Worm (Caenorhabditis elegans) whole organism, L3 larva: ENCODE results near the gene K12D12.5.

Experiments
- ZK546.5 ChIP-seq: sonication (generic microtip); optimal IDR thresholded peaks from 2 replicates; lab custom pipeline; 2017; ENCODE audit warnings: missing biosample characterization, missing genetic modification characterization
- aly-2 ChIP-seq: fragments of 150-350 bp; optimal IDR thresholded peaks from 2 replicates; lab custom pipeline; 2014; ENCODE audit warnings: missing biosample characterization, missing genetic modification characterization
- ama-1 ChIP-seq: fragments of 150-350 bp; optimal IDR thresholded peaks from 2 replicates; lab custom pipeline; 2018
- ceh-16 ChIP-seq: sonication (generic microtip); optimal IDR thresholded peaks from 2 replicates; lab custom pipeline; 2017; ENCODE audit warnings: missing biosample characterization, missing genetic modification characterization
- ceh-28 ChIP-seq: fragments of 150-350 bp; optimal IDR thresholded peaks from 2 replicates; lab custom pipeline; 2014; ENCODE audit warnings: missing biosample characterization, missing genetic modification reagents, missing genetic modification characterization
- ceh-9 ChIP-seq: sonication (generic microtip); optimal IDR thresholded peaks from 2 replicates; lab custom pipeline; 2018; ENCODE audit warnings: missing biosample characterization, missing genetic modification characterization
- egl-27 ChIP-seq: sonication (generic microtip); optimal IDR thresholded peaks from 4 replicates; lab custom pipeline; 2017; ENCODE audit warnings: missing biosample characterization, missing genetic modification reagents, missing genetic modification characterization
- elt-1 ChIP-seq: fragments of 150-350 bp; optimal IDR thresholded peaks from 2 replicates; lab custom pipeline; 2014; ENCODE audit warnings: missing biosample characterization, missing genetic modification characterization
- elt-2 ChIP-seq: sonication (generic microtip); optimal IDR thresholded peaks from 2 replicates; lab custom pipeline; 2016; ENCODE audit warnings: missing genetic modification reagents, mild to moderate bottlenecking, missing genetic modification characterization, missing compliant biosample characterization
- elt-3 ChIP-seq, 3 experiments: fragments of 150-350 bp in 1 of 3; sonication (generic microtip) in 2 of 3; optimal IDR thresholded peaks; 2 replicates in 2 of 3; 4 replicates in 1 of 3; lab custom pipeline; 2014 to 2017; ENCODE audit warnings: missing biosample characterization in 3 of 3, missing genetic modification characterization in 3 of 3
- fkh-10 ChIP-seq: sonication (generic microtip); optimal IDR thresholded peaks from 2 replicates; lab custom pipeline; 2017; ENCODE audit warnings: missing biosample characterization, missing genetic modification reagents, missing genetic modification characterization
- fkh-2 ChIP-seq: fragments of 150-350 bp; optimal IDR thresholded peaks from 2 replicates; lab custom pipeline; 2014; ENCODE audit warnings: missing biosample characterization, missing genetic modification reagents, missing genetic modification characterization
- fos-1 ChIP-seq: fragments of 150-350 bp; optimal IDR thresholded peaks from 2 replicates; lab custom pipeline; 2014; ENCODE audit warnings: missing biosample characterization, missing genetic modification characterization
- lin-15B ChIP-seq: fragments of 150-350 bp; optimal IDR thresholded peaks from 2 replicates; lab custom pipeline; 2014; ENCODE audit warnings: missing biosample characterization, missing genetic modification characterization
- lin-39 ChIP-seq: fragments of 150-350 bp; optimal IDR thresholded peaks from 2 replicates; lab custom pipeline; 2018; ENCODE audit warnings: missing biosample characterization, missing genetic modification reagents, missing genetic modification characterization
- lsy-12 ChIP-seq: sonication (generic microtip); optimal IDR thresholded peaks from 2 replicates; lab custom pipeline; 2016; ENCODE audit warnings: mild to moderate bottlenecking, missing genetic modification characterization, missing compliant biosample characterization
- mdl-1 ChIP-seq: fragments of 150-350 bp; optimal IDR thresholded peaks from 2 replicates; lab custom pipeline; 2014; ENCODE audit warnings: missing biosample characterization, missing genetic modification characterization
- mml-1 ChIP-seq: fragments of 150-350 bp; sonication (generic microtip); optimal IDR thresholded peaks from 3 replicates; lab custom pipeline; 2014; ENCODE audit warnings: missing biosample characterization, missing genetic modification characterization
- nfya-1 ChIP-seq: sonication (generic microtip); optimal IDR thresholded peaks from 2 replicates; lab custom pipeline; 2017; ENCODE audit warnings: missing genetic modification characterization, mild to moderate bottlenecking, missing compliant biosample characterization, antibody characterized with exemption, moderate library complexity; ENCODE audit not compliant: insufficient read depth
- nhr-11 ChIP-seq: fragments of 150-350 bp; optimal IDR thresholded peaks from 2 replicates; lab custom pipeline; 2014; ENCODE audit warnings: missing biosample characterization, missing genetic modification characterization
- nhr-12 ChIP-seq: fragments of 150-350 bp; optimal IDR thresholded peaks from 2 replicates; lab custom pipeline; 2014; ENCODE audit warnings: missing biosample characterization, missing genetic modification characterization
- nhr-23 ChIP-seq: fragments of 150-350 bp; optimal IDR thresholded peaks from 2 replicates; lab custom pipeline; 2014; ENCODE audit warnings: missing biosample characterization, missing genetic modification reagents, missing genetic modification characterization
- nhr-25 ChIP-seq: sonication (generic microtip); optimal IDR thresholded peaks from 2 replicates; lab custom pipeline; 2017; ENCODE audit warnings: missing biosample characterization, missing genetic modification characterization
- nhr-28 ChIP-seq: fragments of 150-350 bp; optimal IDR thresholded peaks from 2 replicates; lab custom pipeline; 2014; ENCODE audit warnings: missing biosample characterization, missing genetic modification characterization
- nhr-43 ChIP-seq: sonication (generic microtip); optimal IDR thresholded peaks from 2 replicates; lab custom pipeline; 2016; ENCODE audit warnings: mild to moderate bottlenecking, missing genetic modification characterization, missing compliant biosample characterization; ENCODE audit not compliant: poor library complexity, severe bottlenecking
- nhr-67 ChIP-seq: fragments of 150-350 bp; optimal IDR thresholded peaks from 2 replicates; lab custom pipeline; 2014; ENCODE audit warnings: missing biosample characterization, missing genetic modification characterization
- pha-4 ChIP-seq: fragments of 150-350 bp; optimal IDR thresholded peaks from 2 replicates; lab custom pipeline; 2014; ENCODE audit warnings: missing biosample characterization, missing genetic modification reagents, missing genetic modification characterization
- pqm-1 ChIP-seq: fragments of 150-350 bp; optimal IDR thresholded peaks from 2 replicates; lab custom pipeline; 2017; ENCODE audit warnings: missing biosample characterization, missing genetic modification characterization, inconsistent platforms
- sea-2 ChIP-seq: fragments of 150-350 bp; sonication (generic microtip); optimal IDR thresholded peaks from 4 replicates; lab custom pipeline; 2014; ENCODE audit warnings: missing biosample characterization, missing genetic modification reagents, missing genetic modification characterization
- skn-1 ChIP-seq: fragments of 150-350 bp; optimal IDR thresholded peaks from 2 replicates; lab custom pipeline; 2014; ENCODE audit warnings: missing biosample characterization, missing genetic modification characterization
- snpc-4 ChIP-seq: fragments of 150-350 bp; optimal IDR thresholded peaks from 2 replicates; lab custom pipeline; 2014; ENCODE audit warnings: missing biosample characterization, missing genetic modification characterization
- tbx-2 ChIP-seq: sonication (generic microtip); optimal IDR thresholded peaks from 2 replicates; lab custom pipeline; 2016; ENCODE audit warnings: mild to moderate bottlenecking, missing genetic modification characterization, missing compliant biosample characterization
- unc-62 ChIP-seq: fragments of 150-350 bp; sonication (generic microtip); optimal IDR thresholded peaks from 4 replicates; lab custom pipeline; 2014; ENCODE audit warnings: missing biosample characterization, missing genetic modification reagents, missing genetic modification characterization
- zag-1 ChIP-seq: fragments of 150-350 bp; optimal IDR thresholded peaks from 2 replicates; lab custom pipeline; 2014; ENCODE audit warnings: missing biosample characterization, missing genetic modification characterization
- ztf-4 ChIP-seq: fragments of 150-350 bp; optimal IDR thresholded peaks from 2 replicates; lab custom pipeline; 2014; ENCODE audit warnings: missing biosample characterization, missing genetic modification characterization

Gene K12D12.5

DNA sequence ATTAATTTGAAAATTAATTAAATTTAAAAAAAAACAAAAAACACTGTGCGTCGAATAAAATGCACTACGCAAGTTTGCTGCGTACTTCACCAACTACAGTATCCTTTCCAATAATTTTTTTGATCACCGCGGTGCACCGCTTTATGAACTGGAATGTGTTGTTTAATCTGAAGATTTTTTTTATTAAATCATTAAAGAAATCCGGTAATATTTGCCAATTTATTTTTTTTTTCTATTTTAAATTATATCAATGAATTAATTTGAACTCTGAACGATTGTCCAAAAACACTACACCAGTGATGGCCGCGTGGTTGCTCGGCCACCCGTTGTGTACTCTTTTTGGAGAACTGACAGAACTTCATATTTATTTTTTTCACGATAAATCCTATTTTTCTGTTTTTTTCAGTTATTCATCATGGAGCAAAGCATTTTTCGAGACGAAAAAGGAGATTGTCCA is at the start of gene K12D12.5:
K12D12.5 (plus strand) TSS at position 407 of the 457 bp plus-strand sequence.
- no peak for TF ChIP-seq fos-1 (tag; lab: Kevin White, UChicago)
- TF ChIP-seq ztf-4 (tag; lab: Kevin White, UChicago), result no peak
- TF ChIP-seq nhr-43 (tag; lab: Kevin White, UChicago), result no peak
- no peak for TF ChIP-seq nhr-11 (tag; lab: Kevin White, UChicago)
- TF ChIP-seq lsy-12, result no peak
- no peak for TF ChIP-seq skn-1
- no peak for TF ChIP-seq lin-15B (tag; lab: Kevin White, UChicago)
- TF ChIP-seq egl-27, result no peak
- no peak for TF ChIP-seq mdl-1 (tag; lab: Kevin White, UChicago)
- no peak for TF ChIP-seq fkh-10 (GFP tag; lab: Kevin White, UChicago)
- TF ChIP-seq mml-1 (tag; lab: Kevin White, UChicago), result no peak

DNA sequence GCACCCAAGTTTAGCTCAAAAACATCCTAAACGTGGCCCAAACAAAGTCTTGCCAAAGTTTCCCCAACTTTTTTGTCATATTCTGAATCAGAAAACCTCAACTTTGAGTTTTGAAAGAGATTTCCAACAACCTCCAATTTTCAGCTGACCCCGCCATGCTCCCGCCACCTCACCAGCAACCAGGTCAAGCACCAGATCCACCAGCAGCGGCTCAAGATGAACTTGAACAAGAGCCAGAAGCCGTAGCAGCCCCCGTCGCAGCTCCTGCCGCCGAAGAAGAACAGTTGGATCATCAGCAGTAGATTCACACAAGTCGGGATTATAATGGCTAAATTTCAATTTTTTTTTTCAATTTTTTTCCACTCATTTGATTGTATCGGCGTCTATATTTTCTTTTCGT is 49.6 kb upstream of the K12D12.5 start:
- no peak for TF ChIP-seq pha-4 (tag; lab: Kevin White, UChicago)
- no peak for TF ChIP-seq mml-1 (tag; lab: Kevin White, UChicago)
- TF ChIP-seq elt-1 (tag; lab: Kevin White, UChicago), result no peak
- no peak for TF ChIP-seq fkh-10 (GFP tag; lab: Kevin White, UChicago)
- no peak for TF ChIP-seq nhr-12 (tag; lab: Kevin White, UChicago)
- no peak for TF ChIP-seq elt-2 (tag; lab: Kevin White, UChicago)
- TF ChIP-seq fkh-2 (tag; lab: Kevin White, UChicago), result no peak
- no peak for TF ChIP-seq snpc-4 (tag; lab: Kevin White, UChicago)
- no peak for TF ChIP-seq nhr-28
- TF ChIP-seq elt-3 (tag; optimal IDR thresholded peaks at IDR 0.05; lab: Kevin White, UChicago), result no peak
- no peak for TF ChIP-seq nhr-25 (tag; lab: Kevin White, UChicago)
- TF ChIP-seq aly-2 (tag; lab: Kevin White, UChicago), result no peak
- no peak for TF ChIP-seq nhr-23 (tag; lab: Kevin White, UChicago)
- no peak for TF ChIP-seq ceh-28

DNA sequence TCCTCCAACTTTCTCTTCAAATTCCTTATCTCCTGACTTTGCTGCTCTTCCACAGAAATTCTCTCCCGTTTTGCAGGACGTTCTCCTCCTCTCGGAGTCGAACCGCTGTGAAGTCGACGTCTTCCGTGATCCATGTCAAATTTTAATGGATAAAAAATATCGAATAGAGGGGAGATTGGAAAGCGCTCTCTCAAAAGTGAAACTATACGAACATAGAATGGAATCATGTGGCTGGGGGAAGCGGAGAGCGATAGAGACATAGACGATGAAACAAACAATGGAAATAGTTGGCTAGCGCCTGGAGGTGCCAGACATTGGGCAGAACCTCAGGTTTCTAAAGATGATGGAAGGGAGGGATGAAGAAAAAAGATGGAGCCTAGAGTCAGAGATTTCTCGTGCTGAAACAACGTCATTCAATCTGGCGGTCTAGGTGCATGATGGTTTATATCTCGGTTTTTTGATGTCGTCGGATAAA is 46.9 kb upstream of the K12D12.5 start, which contains the start of gene F43G6.8:
F43G6.8 (minus strand) TSS at position 198 of the 475 bp plus-strand sequence.
- TF ChIP-seq lin-39, result peak; percentile 11
- peak; percentile 14 for TF ChIP-seq pqm-1 (tag; lab: Kevin White, UChicago)
- TF ChIP-seq lin-15B (tag; lab: Kevin White, UChicago), result peak; percentile 11
- no peak for TF ChIP-seq elt-3 (tag; optimal IDR thresholded peaks at IDR 0.05; lab: Kevin White, UChicago)
- peak; percentile 30 for TF ChIP-seq elt-2 (tag; lab: Kevin White, UChicago)
- TF ChIP-seq nfya-1 (tag; lab: Kevin White, UChicago), result peak; percentile 72
- TF ChIP-seq nhr-11 (tag; lab: Kevin White, UChicago), result peak; percentile 78
- peak; percentile 32 for TF ChIP-seq snpc-4 (tag; lab: Kevin White, UChicago)
- TF ChIP-seq tbx-2, result no peak
- peak; percentile 13 for TF ChIP-seq nhr-25 (tag; lab: Kevin White, UChicago)
- TF ChIP-seq nhr-23 (tag; lab: Kevin White, UChicago), result peak; percentile 35
- no peak for TF ChIP-seq ceh-28
- no peak for TF ChIP-seq ama-1 (lab: Kevin White, UChicago)

DNA sequence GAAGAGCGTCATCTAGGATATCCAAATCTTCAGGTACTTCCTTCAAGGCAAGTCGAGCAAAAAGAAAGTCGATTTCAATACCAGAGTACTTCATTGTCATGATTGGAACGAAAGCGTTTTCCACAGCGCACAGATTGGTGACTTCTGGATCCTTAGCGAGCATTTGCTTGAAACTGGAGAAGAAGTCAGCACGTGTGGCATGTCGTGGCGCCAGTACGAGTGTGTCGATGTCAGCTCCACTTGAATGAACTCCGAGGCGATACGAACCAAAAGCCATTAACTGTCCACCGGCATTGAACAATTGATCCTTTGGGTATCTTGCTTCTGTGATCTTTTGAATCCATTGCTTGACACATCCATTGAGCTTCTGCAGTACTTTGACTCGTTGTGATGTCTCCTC is 44.8 kb upstream of the K12D12.5 start:
- TF ChIP-seq ceh-16 (tag; lab: Kevin White, UChicago) (no peak), nhr-12 (tag; lab: Kevin White, UChicago) (no peak), nhr-28 (no peak), skn-1 (no peak), zag-1 (no peak), unc-62 (GFP tag; lab: Kevin White, UChicago) (no peak), sea-2 (no peak), ceh-28 (no peak), ceh-9 (tag; lab: Kevin White, UChicago) (no peak), aly-2 (tag; lab: Kevin White, UChicago) (no peak), pha-4 (tag; lab: Kevin White, UChicago) (no peak), elt-3 (tag; optimal IDR thresholded peaks at IDR 0.05; lab: Kevin White, UChicago) (no peak), ZK546.5 (tag; lab: Kevin White, UChicago) (no peak), tbx-2 (no peak), nhr-67 (no peak)
